Fruit fly (Drosophila melanogaster): ENCODE results near the gene betaTub85D.

betaTub85D gene

dm6 chr3R:9417577-9418334, 7.7 kb upstream of the betaTub85D start, which contains the start of gene ps (continued):
- TF ChIP-seq Rfx (GFP tag; IDR thresholded peaks at IDR 0.05) (no peak), unpg (GFP tag; optimal IDR thresholded peaks at IDR 0.05) (peak; percentile 16), CG17328 (GFP tag; IDR thresholded peaks at IDR 0.05) (no peak), CG17385 (GFP tag; optimal IDR thresholded peaks at IDR 0.05) (peak; percentile 40), CG17568 (GFP tag; optimal IDR thresholded peaks at IDR 0.05) (peak; percentile 27), zf30C (GFP tag; optimal IDR thresholded peaks at IDR 0.05) (peak; percentile 19), kni (GFP tag; optimal IDR thresholded peaks at IDR 0.05) (peak; percentile 91), nom (GFP tag; optimal IDR thresholded peaks at IDR 0.05) (peak; percentile 50), CG16813 (GFP tag; IDR thresholded peaks at IDR 0.05; ENCODE audit: partially characterized antibody) (no peak), CG12104 (GFP tag; optimal IDR thresholded peaks at IDR 0.05) (no peak), CG9876 (GFP tag; optimal IDR thresholded peaks at IDR 0.05) (no peak), CHES-1-like (GFP tag; optimal IDR thresholded peaks at IDR 0.05) (peak; percentile 22), CG10543 (GFP tag; optimal IDR thresholded peaks at IDR 0.05) (peak; percentile 77), zfh2 (GFP tag; optimal IDR thresholded peaks at IDR 0.05) (peak; percentile 24), Max (GFP tag; optimal IDR thresholded peaks at IDR 0.05) (peak; percentile 6), gcm2 (GFP tag; optimal IDR thresholded peaks at IDR 0.05) (no peak), maf-S (GFP tag; optimal IDR thresholded peaks at IDR 0.05) (no peak), Nf-YC (tag; optimal IDR thresholded peaks at IDR 0.05) (peak; percentile 26), CG31365 (tag; optimal IDR thresholded peaks at IDR 0.05) (no peak), CG1792 (GFP tag; optimal IDR thresholded peaks at IDR 0.05) (no peak), Dek (tag; optimal IDR thresholded peaks at IDR 0.05) (peak; percentile 21), CG3281 (GFP tag; optimal IDR thresholded peaks at IDR 0.05) (peak; percentile 31), CG6272 (GFP tag; IDR thresholded peaks at IDR 0.05) (no peak), Ssrp (tag; optimal IDR thresholded peaks at IDR 0.05) (no peak), CG34376 (GFP tag; optimal IDR thresholded peaks at IDR 0.05) (peak; percentile 86), ERR (GFP tag; optimal IDR thresholded peaks at IDR 0.05) (no peak), CG4328 (GFP tag; optimal IDR thresholded peaks at IDR 0.05) (peak; percentile 5), Fer3 (tag; optimal IDR thresholded peaks at IDR 0.05) (peak; percentile 27), dpn (GFP tag; optimal IDR thresholded peaks at IDR 0.05) (no peak), hkb (optimal IDR thresholded peaks at IDR 0.05) (no peak), hkb (GFP tag; IDR thresholded peaks at IDR 0.05) (no peak), pb (GFP tag; optimal IDR thresholded peaks at IDR 0.05) (no peak), gro (GFP tag; optimal IDR thresholded peaks at IDR 0.05) (peak; percentile 51), CG9215 (GFP tag; IDR thresholded peaks at IDR 0.05) (no peak), CG15479 (GFP tag; optimal IDR thresholded peaks at IDR 0.05) (peak; percentile 73), sqz (GFP tag; optimal IDR thresholded peaks at IDR 0.05) (peak; percentile 66), kah (GFP tag; optimal IDR thresholded peaks at IDR 0.05) (peak; percentile 99), Mes4 (GFP tag; optimal IDR thresholded peaks at IDR 0.05) (no peak), Awh (GFP tag; IDR thresholded peaks at IDR 0.05) (no peak), CG6854 (GFP tag; optimal IDR thresholded peaks at IDR 0.05) (peak; percentile 49), CG11085 (GFP tag; IDR thresholded peaks at IDR 0.05) (no peak), Taf1 (GFP tag; IDR thresholded peaks at IDR 0.05) (no peak), gce (GFP tag; IDR thresholded peaks at IDR 0.05) (no peak), Chrac-16 (GFP tag; optimal IDR thresholded peaks at IDR 0.05) (no peak), CG12071 (GFP tag; optimal IDR thresholded peaks at IDR 0.05) (peak; percentile 37), Meics (GFP tag; optimal IDR thresholded peaks at IDR 0.05) (peak; percentile 17), ato (GFP tag; IDR thresholded peaks at IDR 0.05; ENCODE audit: partially characterized antibody) (no peak), sug (tag; optimal IDR thresholded peaks at IDR 0.05) (peak; percentile 51), Spps (tag; optimal IDR thresholded peaks at IDR 0.05) (no peak), cwo (GFP tag; optimal IDR thresholded peaks at IDR 0.05) (peak; percentile 32)

Data from whole organism, embryonic.